Fruit fly (Drosophila melanogaster) whole organism, wandering third instar larva: ENCODE data around the gene CG32544.

Experiments
- Dfd ChIP-seq: fragments of >200 bp; optimal IDR thresholded peaks from 2 replicates; lab custom pipeline; 2017; ENCODE audit warnings: missing biosample characterization, missing genetic modification characterization
- Sp1 ChIP-seq: fragments of 200-800 bp; sonication (Bioruptor generic); optimal IDR thresholded peaks from 3 replicates; lab custom pipeline; 2019; ENCODE audit warnings: missing biosample characterization, mild to moderate bottlenecking, missing genetic modification characterization, moderate library complexity
- dsf ChIP-seq: sonication (Bioruptor generic); optimal IDR thresholded peaks from 2 replicates; lab custom pipeline; 2016; ENCODE audit warnings: missing biosample characterization, missing genetic modification characterization, borderline replicate concordance
- h ChIP-seq: fragments of 200-800 bp; sonication (Bioruptor generic); optimal IDR thresholded peaks from 3 replicates; lab custom pipeline; 2016; ENCODE audit warnings: missing biosample characterization, mild to moderate bottlenecking, missing genetic modification characterization
- jim ChIP-seq: fragments of 175-275, 200-325 bp; sonication (Bioruptor generic); optimal IDR thresholded peaks from 2 replicates; lab custom pipeline; 2016; ENCODE audit warnings: missing biosample characterization, mild to moderate bottlenecking, missing genetic modification characterization
- sv ChIP-seq: fragments of 200-800 bp; sonication (Bioruptor generic); optimal IDR thresholded peaks from 3 replicates; lab custom pipeline; 2016; ENCODE audit warnings: missing biosample characterization, missing genetic modification characterization
- usp ChIP-seq: fragments of >200 bp; optimal IDR thresholded peaks from 2 replicates; lab custom pipeline; 2017; ENCODE audit warnings: missing biosample characterization, missing genetic modification characterization

dm6 chrX:18812111-18812510 lies 48.0 kb upstream of the CG32544 start:
- TF ChIP-seq Dfd (no peak), sv (GFP tag; lab: Kevin White, UChicago) (no peak), jim (GFP tag; lab: Kevin White, UChicago) (no peak), usp (GFP tag; lab: Kevin White, UChicago) (no peak), h (GFP tag; lab: Kevin White, UChicago) (no peak), Sp1 (GFP tag; lab: Kevin White, UChicago) (no peak), dsf (GFP tag; lab: Kevin White, UChicago) (no peak)
